Worm (Caenorhabditis elegans): ENCODE measurements around the gene F25H9.2.

ce11 chrV:13408440-13408839 lies 49.4 kb upstream of the F25H9.2 start:
- TF ChIP-seq med-1 (GFP tag; optimal IDR thresholded peaks at IDR 0.05; ENCODE audit: insufficient read depth) (no peak), ref-1 (GFP tag; conservative IDR thresholded peaks at IDR 0.05) (no peak), ztf-29 (GFP tag; IDR thresholded peaks at IDR 0.05) (no peak), tab-1 (GFP tag; IDR thresholded peaks at IDR 0.05) (no peak), klf-2 (GFP tag; conservative IDR thresholded peaks at IDR 0.05) (no peak), flt-1 (GFP tag; IDR thresholded peaks at IDR 0.05) (no peak), ztf-23 (GFP tag; IDR thresholded peaks at IDR 0.05) (no peak), cog-1 (tag; optimal IDR thresholded peaks at IDR 0.05) (no peak)
